Worm (Caenorhabditis elegans): Measurements from ENCODE around the gene irld-51.

irld-51 gene

DNA sequence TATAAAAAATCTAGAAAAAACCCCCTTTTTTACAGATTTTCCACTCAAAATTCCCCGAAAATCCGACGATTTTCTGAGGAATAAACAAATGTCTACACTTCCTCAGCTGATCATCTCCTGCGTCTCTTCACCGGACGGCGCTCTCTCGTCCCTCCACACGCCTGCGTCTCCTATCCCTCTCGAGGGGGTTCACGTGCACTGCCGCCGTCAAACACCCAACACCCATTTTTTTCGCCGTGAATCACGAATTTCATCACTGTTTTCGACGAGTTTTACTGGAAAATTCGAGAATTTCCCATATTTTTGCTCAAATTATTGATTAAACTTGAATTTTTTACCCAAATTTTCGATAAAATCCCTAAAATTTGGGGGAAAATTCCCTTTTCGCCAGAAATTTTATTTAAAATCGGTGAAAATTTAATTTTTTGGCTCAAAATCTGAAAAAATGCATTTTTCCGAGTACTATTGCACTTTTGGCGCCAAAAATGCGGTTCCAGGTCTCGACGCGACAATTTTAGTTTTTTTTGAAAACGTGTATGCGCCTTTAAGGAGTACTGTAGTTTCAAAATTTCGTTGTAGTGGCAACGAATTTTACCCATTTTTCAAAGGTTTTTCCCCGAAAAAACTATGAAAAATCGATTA lies 31.6 kb downstream of the irld-51 start (continued):
- TF ChIP-seq elt-1 (tag; optimal IDR thresholded peaks at IDR 0.05) (no peak), nhr-77 (tag; optimal IDR thresholded peaks at IDR 0.05) (no peak), nhr-11 (tag; optimal IDR thresholded peaks at IDR 0.05) (no peak), lsy-2 (tag; optimal IDR thresholded peaks at IDR 0.05) (peak; percentile 26 to 62), sma-3 (GFP tag; optimal IDR thresholded peaks at IDR 0.05) (peak; percentile 15), F13H6.1 (tag; optimal IDR thresholded peaks at IDR 0.05) (peak; percentile 7), mdl-1 (tag; optimal IDR thresholded peaks at IDR 0.05) (peak; percentile 70 to 82), unc-39 (tag; optimal IDR thresholded peaks at IDR 0.05) (no peak), C34F6.9 (tag; optimal IDR thresholded peaks at IDR 0.05) (peak; percentile 80), unc-55 (GFP tag; optimal IDR thresholded peaks at IDR 0.05) (peak; percentile 64), R02D3.7 (tag; optimal IDR thresholded peaks at IDR 0.05) (no peak), unc-62 (GFP tag; optimal IDR thresholded peaks at IDR 0.05) (no peak), lin-13 (GFP tag; optimal IDR thresholded peaks at IDR 0.05) (peak; percentile 1)

DNA sequence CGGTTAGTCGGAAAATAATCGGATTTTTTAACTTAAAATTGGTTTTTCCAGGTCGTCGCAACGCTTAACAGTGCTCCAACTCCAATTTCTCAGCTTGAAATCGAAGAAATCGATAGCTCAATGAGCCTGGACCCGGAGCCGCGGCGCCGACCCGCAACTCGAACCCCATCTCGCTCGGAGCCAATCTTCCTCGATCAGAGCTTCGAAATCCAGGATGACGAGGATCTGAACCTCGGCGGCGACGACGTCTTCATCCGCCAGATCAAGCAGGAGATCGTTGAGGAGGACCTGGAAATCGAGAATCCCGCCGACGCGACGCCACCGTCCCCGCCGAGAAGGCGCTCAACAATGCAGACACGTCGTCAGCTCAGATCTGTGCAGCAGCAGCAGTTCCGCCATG lies 32.3 kb downstream of the irld-51 start:
- TF ChIP-seq ztf-11 (tag; optimal IDR thresholded peaks at IDR 0.05) (no peak), nhr-12 (tag; optimal IDR thresholded peaks at IDR 0.05) (no peak)

- TF ChIP-seq unc-55 (GFP tag; optimal IDR thresholded peaks at IDR 0.05) (peak; percentile 34), elt-3 (tag; optimal IDR thresholded peaks at IDR 0.05) (no peak), snpc-4 (tag; optimal IDR thresholded peaks at IDR 0.05) (no peak), C34F6.9 (tag; optimal IDR thresholded peaks at IDR 0.05) (peak; percentile 19), gmeb-1 (tag; optimal IDR thresholded peaks at IDR 0.05) (peak; percentile 27), lsy-2 (tag; optimal IDR thresholded peaks at IDR 0.05) (peak in 1 of 2 experiments; percentile 25), lin-39 (tag; optimal IDR thresholded peaks at IDR 0.05) (no peak)
Observed at ce11 chrII:2919074-2919857, 33.3 kb downstream of the irld-51 start, which contains the start of the genes ncap-1 and Y110A2AR.1. Gene ncap-1, minus strand, starts transcription at chrII:2919314. Gene Y110A2AR.1, plus strand, starts transcription at chrII:2919710.

- TF ChIP-seq mbf-1 (tag; optimal IDR thresholded peaks at IDR 0.05) (no peak), unc-55 (GFP tag; optimal IDR thresholded peaks at IDR 0.05) (peak; percentile 5)
Observed at ce11 chrII:2913505-2913904, 39.0 kb downstream of the irld-51 start, which contains the start of gene ubc-15. Gene ubc-15, minus strand, starts transcription at chrII:2913605.

DNA sequence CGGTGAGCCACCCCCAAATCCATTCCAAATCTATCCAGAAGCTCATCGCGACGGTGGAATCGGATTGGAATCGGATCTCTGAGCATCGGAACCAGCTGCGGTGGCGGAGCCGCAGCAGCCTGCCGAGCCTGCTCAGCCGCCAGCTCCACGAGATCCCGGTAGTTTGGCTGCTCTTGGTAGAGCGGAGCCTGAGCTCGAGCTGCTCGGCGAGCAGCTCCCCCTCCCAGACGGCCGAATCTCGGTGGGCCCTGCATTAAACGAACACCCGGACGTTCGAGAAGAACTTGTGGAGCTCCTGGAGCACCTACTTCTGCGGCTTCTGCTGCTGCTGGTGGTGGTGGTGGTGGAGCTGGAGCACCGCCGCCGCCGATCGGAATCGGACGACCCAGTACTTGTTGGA lies 48.8 kb downstream of the irld-51 start:
- TF ChIP-seq snpc-4 (tag; optimal IDR thresholded peaks at IDR 0.05): no peak
- TF ChIP-seq R02D3.7 (tag; optimal IDR thresholded peaks at IDR 0.05): no peak
- no peak for TF ChIP-seq egl-27 (tag; optimal IDR thresholded peaks at IDR 0.05)
- TF ChIP-seq unc-62 (GFP tag; optimal IDR thresholded peaks at IDR 0.05): no peak
- TF ChIP-seq Y55F3AM.14 (GFP tag; optimal IDR thresholded peaks at IDR 0.05): no peak
- TF ChIP-seq elt-1 (tag; optimal IDR thresholded peaks at IDR 0.05): no peak
- no peak for TF ChIP-seq alr-1 (tag; optimal IDR thresholded peaks at IDR 0.05)
- TF ChIP-seq lin-39 (tag; optimal IDR thresholded peaks at IDR 0.05): no peak
- no peak for TF ChIP-seq ZK546.5 (tag; optimal IDR thresholded peaks at IDR 0.05)
- no peak for TF ChIP-seq nhr-10 (tag; optimal IDR thresholded peaks at IDR 0.05)
- TF ChIP-seq fos-1 (tag; optimal IDR thresholded peaks at IDR 0.05): no peak
- no peak for TF ChIP-seq ztf-11 (tag; optimal IDR thresholded peaks at IDR 0.05)
- no peak for TF ChIP-seq C34F6.9 (tag; optimal IDR thresholded peaks at IDR 0.05)
- no peak for TF ChIP-seq zag-1 (tag; optimal IDR thresholded peaks at IDR 0.05)
- no peak for TF ChIP-seq F13H6.1 (tag; optimal IDR thresholded peaks at IDR 0.05)
- no peak for TF ChIP-seq sem-4 (tag; optimal IDR thresholded peaks at IDR 0.05)

DNA sequence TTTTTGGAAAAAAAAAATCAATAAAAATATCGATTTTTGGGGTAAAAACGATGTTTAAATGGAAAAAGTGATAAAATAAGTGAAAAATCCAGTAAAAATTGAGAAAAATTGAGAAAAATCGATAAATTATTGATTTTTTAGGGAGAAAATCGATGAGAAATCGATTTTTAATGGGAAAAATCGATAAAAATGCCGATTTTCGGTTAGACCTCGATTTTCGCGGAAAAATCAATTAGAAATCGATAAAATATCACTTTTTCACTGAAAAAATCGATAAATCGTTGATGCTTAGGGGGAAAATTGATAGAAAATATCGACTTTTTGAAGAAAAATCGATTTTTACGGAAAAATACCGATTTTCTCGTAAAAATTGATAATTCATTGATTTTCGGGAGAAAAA lies 51.4 kb downstream of the irld-51 start:
- no peak for TF ChIP-seq ztf-1 (GFP tag; conservative IDR thresholded peaks at IDR 0.05)
- TF ChIP-seq sma-9 (GFP tag; optimal IDR thresholded peaks at IDR 0.05): no peak
- no peak for TF ChIP-seq sma-9 (tag; optimal IDR thresholded peaks at IDR 0.05)
- TF ChIP-seq ztf-11 (tag; optimal IDR thresholded peaks at IDR 0.05): no peak
- no peak for TF ChIP-seq nhr-237 (tag; optimal IDR thresholded peaks at IDR 0.05)
- no peak for TF ChIP-seq nhr-129 (tag; optimal IDR thresholded peaks at IDR 0.05)
- TF ChIP-seq mdl-1 (tag; optimal IDR thresholded peaks at IDR 0.05): no peak
- TF ChIP-seq nhr-21 (tag; optimal IDR thresholded peaks at IDR 0.05): no peak
- TF ChIP-seq nhr-6 (tag; optimal IDR thresholded peaks at IDR 0.05): no peak
- TF ChIP-seq blmp-1 (tag; optimal IDR thresholded peaks at IDR 0.05; ENCODE audit: insufficient read depth): no peak
- no peak for TF ChIP-seq elt-1 (tag; optimal IDR thresholded peaks at IDR 0.05)
- TF ChIP-seq fos-1 (tag; optimal IDR thresholded peaks at IDR 0.05): no peak
- TF ChIP-seq alr-1 (tag; optimal IDR thresholded peaks at IDR 0.05): no peak
- TF ChIP-seq lin-39 (tag; optimal IDR thresholded peaks at IDR 0.05): no peak
- TF ChIP-seq snpc-4 (tag; optimal IDR thresholded peaks at IDR 0.05): no peak
- TF ChIP-seq sem-4 (tag; optimal IDR thresholded peaks at IDR 0.05): no peak
- no peak for TF ChIP-seq C34F6.9 (tag; optimal IDR thresholded peaks at IDR 0.05)
- no peak for TF ChIP-seq nhr-11 (tag; optimal IDR thresholded peaks at IDR 0.05)
- TF ChIP-seq Y55F3AM.14 (GFP tag; optimal IDR thresholded peaks at IDR 0.05): no peak
- TF ChIP-seq nhr-23 (tag; optimal IDR thresholded peaks at IDR 0.05): no peak
- TF ChIP-seq ZK546.5 (tag; optimal IDR thresholded peaks at IDR 0.05): no peak

All from whole organism, L2 larva.